Fruit fly (Drosophila melanogaster): Measurements from ENCODE around the gene CG4872.

Gene CG4872

dm6 chrX:16867622-16868021 is 13.5 kb upstream of the CG4872 start (continued):
- TF ChIP-seq ind (GFP tag; optimal IDR thresholded peaks at IDR 0.05) = no peak
- TF ChIP-seq lov (optimal IDR thresholded peaks at IDR 0.05) = no peak
- no peak for TF ChIP-seq lov (GFP tag; IDR thresholded peaks at IDR 0.05)
- TF ChIP-seq onecut (GFP tag; IDR thresholded peaks at IDR 0.05) = 0 out of 2 replicates have a peak, but pooled peaks have one; percentile 10
- no peak for TF ChIP-seq NC2β (GFP tag; optimal IDR thresholded peaks at IDR 0.05)
- no peak for TF ChIP-seq CG4328 (GFP tag; optimal IDR thresholded peaks at IDR 0.05)
- no peak for TF ChIP-seq cato (GFP tag; optimal IDR thresholded peaks at IDR 0.05; ENCODE audit: borderline replicate concordance)
- TF ChIP-seq pnt (GFP tag; optimal IDR thresholded peaks at IDR 0.05) = peak; percentile 14
- no peak for TF ChIP-seq her (GFP tag; optimal IDR thresholded peaks at IDR 0.05)
- no peak for TF ChIP-seq maf-S (GFP tag; optimal IDR thresholded peaks at IDR 0.05)
- TF ChIP-seq CG33557 (GFP tag; optimal IDR thresholded peaks at IDR 0.05) = no peak
- no peak for TF ChIP-seq lbe (GFP tag; optimal IDR thresholded peaks at IDR 0.05)
- no peak for TF ChIP-seq cg (GFP tag; optimal IDR thresholded peaks at IDR 0.05)
- TF ChIP-seq knrl (GFP tag; IDR thresholded peaks at IDR 0.05; ENCODE audit: partially characterized antibody) = no peak
- TF ChIP-seq CG4854 (GFP tag; optimal IDR thresholded peaks at IDR 0.05) = no peak
- no peak for TF ChIP-seq Dref (GFP tag; IDR thresholded peaks at IDR 0.05)
- no peak for TF ChIP-seq CG7357 (GFP tag; IDR thresholded peaks at IDR 0.05)
- TF ChIP-seq Fer2 (tag; optimal IDR thresholded peaks at IDR 0.05) = no peak
- TF ChIP-seq trem (tag; optimal IDR thresholded peaks at IDR 0.05) = no peak
- no peak for TF ChIP-seq nau (GFP tag; optimal IDR thresholded peaks at IDR 0.05)
- no peak for TF ChIP-seq CG4707 (GFP tag; optimal IDR thresholded peaks at IDR 0.05)
- no peak for TF ChIP-seq odd (GFP tag; optimal IDR thresholded peaks at IDR 0.05)
- TF ChIP-seq jumu (GFP tag; optimal IDR thresholded peaks at IDR 0.05) = no peak
- peak; percentile 38; the same call in 1 of the 2 replicates for TF ChIP-seq stc (GFP tag; IDR thresholded peaks at IDR 0.05)
- TF ChIP-seq gcm (GFP tag; optimal IDR thresholded peaks at IDR 0.05) = no peak
- TF ChIP-seq CG14014 (GFP tag; IDR thresholded peaks at IDR 0.05) = no peak
- no peak for TF ChIP-seq BEAF-32 (GFP tag; optimal IDR thresholded peaks at IDR 0.05)
- TF ChIP-seq CG11247 (GFP tag; IDR thresholded peaks at IDR 0.05) = no peak
- no peak for TF ChIP-seq CG17361 (GFP tag; IDR thresholded peaks at IDR 0.05)
- TF ChIP-seq CG31224 (GFP tag; IDR thresholded peaks at IDR 0.05) = no peak
- no peak for TF ChIP-seq gt (GFP tag; IDR thresholded peaks at IDR 0.05)
- TF ChIP-seq nerfin-1 (tag; optimal IDR thresholded peaks at IDR 0.05) = no peak
- no peak for TF ChIP-seq Hr78 (GFP tag; optimal IDR thresholded peaks at IDR 0.05)
- peak; percentile 51; the same call in 1 of the 3 replicates for TF ChIP-seq tgo (GFP tag; IDR thresholded peaks at IDR 0.05)
- TF ChIP-seq bab2 (GFP tag; optimal IDR thresholded peaks at IDR 0.05) = no peak
- no peak for TF ChIP-seq CG12236 (GFP tag; optimal IDR thresholded peaks at IDR 0.05)
- TF ChIP-seq CG17612 (GFP tag; IDR thresholded peaks at IDR 0.05) = no peak
- no peak for TF ChIP-seq stwl (tag; optimal IDR thresholded peaks at IDR 0.05)
- TF ChIP-seq dpn (GFP tag; optimal IDR thresholded peaks at IDR 0.05) = no peak
- no peak for TF ChIP-seq CG4360 (GFP tag; IDR thresholded peaks at IDR 0.05)
- TF ChIP-seq Nf-YB (GFP tag; optimal IDR thresholded peaks at IDR 0.05) = no peak
- TF ChIP-seq gcm2 (GFP tag; optimal IDR thresholded peaks at IDR 0.05) = no peak
- no peak for TF ChIP-seq Myb (GFP tag; optimal IDR thresholded peaks at IDR 0.05)
- no peak for TF ChIP-seq CG15073 (GFP tag; optimal IDR thresholded peaks at IDR 0.05)
- TF ChIP-seq pan (optimal IDR thresholded peaks at IDR 0.05) = no peak
- TF ChIP-seq pan (GFP tag; optimal IDR thresholded peaks at IDR 0.05 in 1 of 2, IDR thresholded peaks at IDR 0.05 in 1 of 2) = peak in 1 of 2 experiments; percentile 26
- no peak for TF ChIP-seq pita (GFP tag; optimal IDR thresholded peaks at IDR 0.05)
- no peak for TF ChIP-seq CG14965 (GFP tag; optimal IDR thresholded peaks at IDR 0.05; ENCODE audit: borderline replicate concordance)
- TF ChIP-seq nerfin-2 (GFP tag; IDR thresholded peaks at IDR 0.05; ENCODE audit: partially characterized antibody) = no peak
- TF ChIP-seq insv (GFP tag; optimal IDR thresholded peaks at IDR 0.05) = no peak
- no peak for TF ChIP-seq CG12104 (GFP tag; optimal IDR thresholded peaks at IDR 0.05)
- no peak for TF ChIP-seq CG7271 (tag; optimal IDR thresholded peaks at IDR 0.05)
